Fruit fly (Drosophila melanogaster): Measurements from ENCODE around the gene CG9117.

CG9117 gene

DNA sequence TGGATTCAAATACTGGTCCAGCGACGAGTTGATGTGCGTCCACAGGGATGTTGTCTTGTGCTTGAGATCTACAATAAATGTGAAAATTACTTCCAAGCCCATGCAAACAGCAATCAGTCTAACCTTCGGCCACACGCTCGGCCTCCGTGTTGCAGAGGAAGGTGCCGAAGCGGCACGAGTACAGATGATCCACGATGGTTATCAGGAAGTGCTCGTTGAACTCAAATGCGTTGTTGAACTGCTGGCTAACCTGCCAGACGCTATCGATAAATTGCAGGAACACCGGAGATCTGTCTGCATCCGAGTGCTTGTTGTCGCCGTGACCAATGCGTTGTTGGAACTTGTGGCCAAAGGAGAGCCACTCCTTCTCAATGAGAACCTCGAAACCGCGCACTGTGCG, 2.5 kb downstream of the CG9117 start:
- TF ChIP-seq noc (tag; optimal IDR thresholded peaks at IDR 0.05), result no peak

DNA sequence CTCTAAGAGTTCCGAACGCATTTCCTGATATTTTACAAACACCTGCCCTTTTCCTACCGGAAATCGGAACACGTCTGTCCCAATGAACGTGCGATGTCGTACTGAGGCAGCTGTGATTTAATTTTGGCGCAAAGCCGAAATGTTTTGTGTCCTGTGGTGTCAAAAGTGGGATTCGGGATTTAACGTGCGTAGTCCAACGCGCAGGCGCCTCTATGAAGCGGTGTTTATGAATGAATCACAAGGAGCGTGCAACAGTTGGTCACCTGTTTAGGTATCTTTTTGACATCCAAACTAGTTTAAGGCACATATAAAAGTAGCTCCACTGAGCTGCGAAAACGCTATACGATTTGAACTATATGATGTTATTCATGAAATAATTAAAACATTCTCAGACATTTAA, 3.4 kb downstream of the CG9117 start, which contains the start of gene CG9109:
TSS of gene CG9109 (minus strand) at position 80 of the 400 bp plus-strand sequence.
- no peak for TF ChIP-seq noc (tag; optimal IDR thresholded peaks at IDR 0.05)

DNA sequence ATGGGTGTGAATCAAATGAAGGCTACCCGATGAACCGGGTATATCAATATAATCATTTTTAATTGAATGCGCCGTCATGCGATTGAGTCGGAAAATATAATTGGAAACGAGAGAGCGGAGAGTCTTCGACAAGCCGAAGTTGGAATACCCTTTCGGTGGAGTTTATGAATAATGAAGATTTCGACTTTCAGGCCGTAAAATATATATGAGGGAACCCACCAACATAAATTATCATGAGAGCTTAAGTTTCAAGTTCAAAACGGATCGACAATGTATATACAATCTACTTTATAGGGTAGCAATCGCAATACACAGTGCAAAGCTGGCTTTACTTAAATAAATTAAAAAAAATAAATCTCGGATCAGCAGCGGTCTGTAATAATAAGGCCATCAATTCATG, 5.9 kb downstream of the CG9117 start:
- TF ChIP-seq noc (tag; optimal IDR thresholded peaks at IDR 0.05), result no peak

DNA sequence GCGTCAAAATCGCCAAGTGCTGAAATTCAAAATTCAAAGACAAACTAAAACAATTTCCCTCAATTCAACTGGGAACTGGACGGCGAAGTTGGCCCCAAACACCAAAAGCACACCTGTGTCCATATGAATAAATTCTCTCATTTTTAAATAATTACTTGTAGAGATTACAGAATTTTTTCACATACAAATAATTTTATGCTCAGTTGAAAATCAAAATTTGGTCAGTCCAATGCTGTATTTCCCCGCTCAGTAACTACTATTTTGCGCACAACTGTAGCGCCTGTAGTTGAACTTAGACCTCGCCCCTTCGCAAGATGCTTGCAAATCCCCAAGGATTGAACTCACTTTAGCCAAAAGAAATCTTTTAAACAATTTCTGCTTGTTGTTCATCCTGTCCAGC, 9.0 kb downstream of the CG9117 start:
- TF ChIP-seq noc (tag; optimal IDR thresholded peaks at IDR 0.05), result no peak

DNA sequence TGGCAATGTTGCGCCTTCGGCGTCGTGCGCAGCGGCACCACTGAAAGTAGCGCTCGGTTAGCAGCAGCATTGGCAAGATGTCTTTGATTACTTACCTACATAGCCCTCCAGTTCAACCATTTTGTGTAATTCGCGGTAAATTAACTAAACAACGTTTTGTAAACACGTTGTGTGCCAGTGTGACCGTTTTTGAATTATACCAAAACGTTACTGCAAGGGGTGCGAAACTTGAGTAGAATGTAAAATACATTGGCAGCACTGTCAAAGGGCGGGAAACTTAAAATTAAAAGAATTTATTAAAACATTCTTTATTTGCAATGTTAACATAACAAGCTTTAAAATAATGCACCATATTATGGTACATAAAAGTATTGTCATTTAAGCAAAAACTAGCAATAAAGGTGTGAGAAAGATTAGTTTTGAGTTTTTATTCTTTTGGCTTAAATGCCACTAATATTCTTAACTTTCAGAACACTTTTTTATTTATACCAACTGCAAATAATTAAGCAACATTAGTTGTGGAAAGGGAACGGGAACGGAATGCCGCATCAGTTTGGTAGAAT, 13.3 kb downstream of the CG9117 start, which contains the start of gene CG9107:
TSS of gene CG9107 (minus strand) at position 195 of the 563 bp plus-strand sequence.
- TF ChIP-seq noc (tag; optimal IDR thresholded peaks at IDR 0.05), result no peak

DNA sequence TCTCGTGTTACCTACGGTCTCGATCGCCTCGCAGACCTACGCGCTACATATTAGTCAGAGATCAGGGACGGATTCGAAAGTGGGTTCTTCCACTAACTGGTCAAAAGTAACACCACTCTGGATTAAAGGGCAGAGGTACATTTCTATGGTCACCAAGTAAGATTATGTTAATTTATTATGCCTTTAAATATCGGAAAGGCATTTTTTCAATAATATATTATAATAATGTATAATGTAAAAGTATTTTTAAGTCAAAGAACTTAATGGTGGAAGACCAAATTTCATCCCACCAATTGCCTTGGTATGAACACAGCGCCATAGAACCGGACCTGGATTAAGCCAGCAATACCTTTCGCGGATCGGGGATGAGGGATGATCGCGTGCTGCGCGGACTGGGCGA, 14.9 kb downstream of the CG9117 start:
- TF ChIP-seq noc (tag; optimal IDR thresholded peaks at IDR 0.05), result no peak

DNA sequence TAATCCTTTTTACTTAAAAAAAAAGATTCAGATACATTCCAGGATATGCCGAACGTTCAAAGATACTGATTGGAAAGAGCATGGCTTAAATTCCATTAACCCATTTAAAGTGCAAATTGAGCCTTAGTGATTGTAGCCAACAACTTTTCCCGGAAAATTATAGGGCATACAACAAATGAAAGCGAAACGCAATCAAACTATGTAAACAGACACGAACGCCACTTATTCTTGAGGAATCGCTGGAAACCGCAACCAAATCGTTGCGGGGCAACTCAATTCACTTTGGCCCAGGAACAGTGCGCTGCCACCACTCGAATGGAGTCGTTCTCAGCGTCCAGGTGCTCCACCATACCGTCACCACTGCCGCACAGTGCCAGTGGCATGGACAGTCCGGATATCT, 17.2 kb downstream of the CG9117 start, which contains the start of gene CG13996:
TSS of gene CG13996 (plus strand) at position 301 of the 400 bp plus-strand sequence.
- no peak for TF ChIP-seq noc (tag; optimal IDR thresholded peaks at IDR 0.05)

DNA sequence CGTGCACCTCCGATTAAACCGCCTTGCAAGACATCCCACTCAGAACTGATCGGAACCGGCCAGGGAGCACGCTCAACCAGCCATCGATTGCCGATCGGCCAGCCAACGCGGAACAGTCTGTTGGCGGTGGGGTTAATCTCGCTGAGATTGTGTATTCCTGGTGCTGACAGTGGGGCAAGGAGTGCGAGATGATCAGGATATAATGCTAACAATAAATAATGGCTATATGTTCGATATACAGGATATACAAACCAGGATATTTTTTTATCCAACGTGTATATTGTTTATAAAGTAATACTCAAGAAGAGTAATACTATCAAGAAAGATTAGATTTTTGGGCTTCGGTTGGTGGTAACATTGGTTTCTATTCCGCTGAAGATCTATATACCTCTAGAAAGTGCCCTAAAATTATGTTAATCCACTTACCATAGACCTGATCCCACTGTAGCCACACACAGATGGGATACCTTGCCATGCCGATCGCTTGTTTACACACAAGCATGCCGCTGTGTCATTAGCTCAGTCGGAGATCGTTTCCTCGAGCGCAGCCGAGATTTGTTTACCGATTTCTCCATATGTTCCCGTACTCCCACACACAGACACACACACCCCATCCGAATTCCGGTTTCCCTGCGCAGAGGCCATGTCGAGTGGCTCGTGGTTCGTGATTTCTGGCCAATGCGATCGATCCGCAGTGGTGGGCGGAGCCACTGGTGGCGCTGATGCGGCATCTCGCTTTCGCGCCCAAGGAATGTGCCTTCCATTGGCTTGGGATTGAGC, 18.2 kb downstream of the CG9117 start, which contains the start of gene H2.0:
TSS of gene H2.0 (minus strand) at position 51 of the 780 bp plus-strand sequence.
- TF ChIP-seq noc (tag; optimal IDR thresholded peaks at IDR 0.05), result no peak

DNA sequence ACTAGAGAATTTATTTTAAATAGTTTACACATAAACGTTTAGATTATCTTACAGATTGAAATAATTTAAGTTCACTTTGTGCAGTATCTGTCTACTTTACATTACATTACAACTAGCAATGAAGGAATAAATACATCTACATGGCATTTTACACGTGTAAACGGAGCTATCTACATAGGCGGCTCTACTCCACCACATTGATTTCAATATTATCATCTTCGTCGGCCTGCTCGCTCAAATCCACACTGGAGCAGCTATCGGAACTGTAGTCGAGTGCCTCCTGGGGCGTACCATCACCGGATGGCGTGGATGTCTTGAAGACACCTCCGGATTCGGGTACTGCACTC, 24.7 kb downstream of the CG9117 start:
- TF ChIP-seq noc (tag; optimal IDR thresholded peaks at IDR 0.05), result no peak

DNA sequence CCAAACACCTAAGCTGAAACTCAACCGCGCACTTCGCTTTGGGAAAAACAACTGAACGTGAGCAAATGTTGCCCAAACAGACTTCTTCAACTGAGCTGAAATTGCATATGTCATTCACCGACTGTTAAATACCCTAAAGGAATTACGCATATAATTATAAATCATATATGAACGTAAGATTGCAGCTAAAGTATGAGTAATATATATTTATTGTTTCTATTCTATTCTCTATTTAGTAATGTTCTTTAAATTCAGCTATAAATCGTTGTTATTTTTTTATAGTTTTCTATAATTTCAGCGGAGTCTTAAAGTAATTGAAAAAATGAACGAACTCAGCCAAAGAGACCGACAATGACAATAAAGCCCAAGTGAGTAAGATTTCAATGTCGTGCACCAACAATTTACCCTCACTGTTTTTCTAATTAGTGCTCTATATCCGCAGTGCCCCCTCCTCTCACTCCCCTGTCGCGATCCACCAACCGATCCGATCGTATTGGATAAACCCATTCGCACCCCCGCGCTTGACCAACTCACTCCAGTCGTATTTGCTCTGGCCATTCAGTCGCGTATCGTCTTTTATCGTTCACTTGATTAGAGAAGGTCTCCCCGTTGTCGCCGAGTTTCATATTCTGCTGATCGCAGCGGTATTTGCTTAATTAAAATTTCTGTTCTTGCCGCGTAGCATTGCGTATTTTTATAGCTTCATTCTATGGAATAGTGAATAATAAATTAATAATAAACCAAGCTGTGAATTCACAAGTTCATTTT, 25.2 kb downstream of the CG9117 start, which contains the start of gene CG9098:
TSS of gene CG9098 (minus strand) at position 36 of the 768 bp plus-strand sequence.
- TF ChIP-seq noc (tag; optimal IDR thresholded peaks at IDR 0.05), result no peak

DNA sequence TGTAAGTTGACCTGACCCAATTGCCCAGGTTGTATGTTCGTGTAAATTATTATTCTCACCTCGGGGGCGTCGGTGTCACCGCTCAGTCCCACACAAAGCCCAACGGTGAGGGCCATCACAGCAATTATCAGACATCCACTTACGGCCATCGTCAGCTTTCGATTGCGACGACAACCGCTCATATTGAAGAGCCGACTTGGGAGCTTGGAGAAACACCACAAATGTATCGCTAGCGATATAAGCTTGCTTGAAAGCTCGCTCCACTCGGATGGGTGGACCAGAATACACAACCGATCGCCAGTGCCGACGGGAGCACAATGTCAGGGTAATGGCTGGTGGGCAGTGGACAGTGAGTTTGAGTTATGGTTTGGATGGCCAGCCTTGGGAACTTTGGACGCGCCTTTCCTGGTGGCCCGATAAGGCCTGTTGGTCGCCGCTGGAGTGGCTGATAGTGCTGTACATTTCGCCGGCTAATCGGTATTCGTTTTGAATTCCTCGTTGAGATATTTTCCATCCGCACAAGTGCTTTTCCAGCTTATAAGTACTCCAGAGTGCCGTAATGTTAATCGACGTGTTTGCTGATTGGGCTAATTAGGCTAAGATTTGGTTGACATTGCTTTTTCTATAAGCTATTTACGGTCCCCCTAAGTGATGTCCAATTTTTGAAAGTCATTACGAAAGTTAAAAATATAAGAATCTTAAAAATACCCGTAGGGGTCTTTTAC, 31.0 kb downstream of the CG9117 start, which contains the start of gene Gal:
TSS of gene Gal (minus strand) at position 320 of the 725 bp plus-strand sequence.
- TF ChIP-seq noc (tag; optimal IDR thresholded peaks at IDR 0.05), result no peak

DNA sequence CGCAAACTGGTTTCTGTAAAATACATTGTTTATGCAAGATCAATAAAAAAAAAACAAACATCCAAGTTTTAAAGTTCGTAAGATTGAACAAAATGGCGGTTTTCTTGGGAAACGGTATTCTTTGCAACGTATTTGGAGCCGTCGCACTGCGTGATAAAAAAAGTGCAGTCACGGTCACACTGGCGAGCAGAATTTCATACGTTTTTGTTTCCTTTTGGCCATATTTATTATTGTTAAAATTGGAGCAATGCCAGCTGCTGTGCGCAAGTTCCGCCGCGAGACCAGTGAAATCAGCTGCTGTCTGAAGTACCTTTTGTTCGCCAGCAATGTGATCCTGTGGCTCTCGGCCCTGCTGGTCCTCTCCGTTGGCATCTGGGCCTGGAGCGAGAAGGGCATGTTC, 37.6 kb downstream of the CG9117 start, which contains the start of gene Tsp26A:
TSS of gene Tsp26A (plus strand) at position 164 of the 400 bp plus-strand sequence.
- no peak for TF ChIP-seq noc (tag; optimal IDR thresholded peaks at IDR 0.05)

DNA sequence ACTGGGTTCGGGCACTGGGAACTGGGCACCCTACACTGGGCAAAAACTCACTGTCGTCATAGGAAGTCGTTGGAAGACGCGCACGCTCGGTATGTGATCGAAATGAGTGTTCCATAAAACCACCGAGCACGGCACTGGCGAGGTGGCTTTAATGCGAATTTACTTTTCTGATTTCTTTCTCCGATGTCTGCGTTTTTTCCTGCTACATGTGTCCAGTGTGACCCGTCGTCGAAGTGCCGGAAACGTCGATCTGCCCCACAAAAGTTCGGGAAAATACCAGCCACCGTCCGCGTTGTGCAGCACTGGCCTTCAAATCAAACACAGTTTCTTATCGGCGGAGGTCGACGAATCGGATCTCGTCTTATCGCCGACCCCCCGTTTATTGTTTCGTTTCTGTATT, 38.5 kb downstream of the CG9117 start, which contains the start of gene Kdm5:
TSS of gene Kdm5 (minus strand) at position 255 of the 400 bp plus-strand sequence.
- TF ChIP-seq noc (tag; optimal IDR thresholded peaks at IDR 0.05), result peak; percentile 69

DNA sequence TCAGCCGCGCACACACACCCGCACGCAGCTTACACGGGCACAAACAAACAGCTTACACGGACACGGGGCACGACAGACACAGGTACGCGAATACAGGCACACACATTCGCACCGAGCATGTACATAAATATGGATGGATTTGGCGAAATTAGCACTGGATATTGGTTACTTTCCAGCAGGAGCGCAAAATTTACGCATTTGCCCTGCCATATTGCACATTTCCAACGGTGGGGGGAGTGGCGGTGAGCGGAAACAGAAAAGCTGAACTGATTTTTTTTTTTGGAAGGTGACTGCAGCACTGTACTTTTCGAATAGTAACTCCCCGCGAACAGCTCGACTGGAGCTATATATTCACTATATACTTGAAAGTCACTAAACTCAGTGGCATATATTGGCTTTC, 39.3 kb downstream of the CG9117 start:
- no peak for TF ChIP-seq noc (tag; optimal IDR thresholded peaks at IDR 0.05)

DNA sequence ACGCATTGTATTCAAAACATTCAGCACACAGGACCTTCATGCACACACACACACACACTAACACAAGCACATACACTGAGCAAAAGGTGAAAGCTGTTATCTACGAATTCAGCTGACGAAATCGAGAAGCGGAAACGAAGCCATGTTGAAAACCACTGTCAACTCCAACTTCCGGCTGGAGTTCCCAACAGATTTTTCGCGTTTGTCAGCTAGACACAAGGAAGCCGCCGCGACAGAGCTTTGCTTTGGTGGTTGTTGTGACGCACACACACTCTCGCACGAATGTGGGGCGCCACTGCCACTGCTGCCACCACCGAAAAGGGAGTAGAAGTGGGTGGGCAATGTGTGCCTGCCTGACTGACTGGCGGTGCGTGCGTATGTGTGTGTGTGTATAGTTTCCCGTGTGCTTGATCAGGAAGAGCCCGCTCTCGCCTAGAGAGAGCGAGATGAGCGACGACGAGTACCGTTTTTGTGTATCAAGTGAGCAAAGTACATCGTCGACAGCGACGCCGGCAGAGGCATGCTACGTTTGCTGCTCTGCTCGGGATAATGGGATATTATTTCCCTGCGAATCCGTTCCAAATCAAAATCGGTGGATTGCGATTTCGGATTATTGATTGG, 40.0 kb downstream of the CG9117 start:
- TF ChIP-seq noc (tag; optimal IDR thresholded peaks at IDR 0.05), result no peak
